Worm (Caenorhabditis elegans) whole organism, young adult: ENCODE results near the gene gly-13.

ENCODE experiments used
- F23B12.7 ChIP-seq: sonication (generic microtip); optimal IDR thresholded peaks from 2 replicates; lab custom pipeline; 2017; ENCODE audit warnings: missing genetic modification characterization, mild to moderate bottlenecking, missing compliant biosample characterization, antibody characterized with exemption, moderate library complexity; ENCODE audit not compliant: insufficient read depth
- K12H6.12 ChIP-seq: fragments of 200-800 bp; sonication (Bioruptor generic); optimal IDR thresholded peaks from 2 replicates; lab custom pipeline; 2018; ENCODE audit warnings: mild to moderate bottlenecking, missing genetic modification characterization, missing compliant biosample characterization
- ets-4 ChIP-seq: fragments of 200-800 bp; sonication (Bioruptor generic); optimal IDR thresholded peaks from 2 replicates; lab custom pipeline; 2018; ENCODE audit warnings: mild to moderate bottlenecking, missing genetic modification characterization, missing compliant biosample characterization
- let-526 ChIP-seq: fragments of 200-800 bp; sonication (Bioruptor generic); IDR thresholded peaks from 2 replicates; pipeline ENCODE4 v1.3.6; 2022; ENCODE audit warnings: missing genetic modification reagents, missing genetic modification characterization, missing compliant biosample characterization
- lin-54 ChIP-seq: fragments of 200-800 bp; sonication (Bioruptor generic); optimal IDR thresholded peaks from 2 replicates; lab custom pipeline; 2018; ENCODE audit warnings: mild to moderate bottlenecking, missing genetic modification characterization, missing compliant biosample characterization
- unc-130 ChIP-seq: sonication (generic microtip); optimal IDR thresholded peaks from 2 replicates; lab custom pipeline; 2016; ENCODE audit warnings: missing genetic modification reagents, missing genetic modification characterization, missing compliant biosample characterization

ce11 chrX:9278653-9279052 is 17.8 kb downstream of the gly-13 start, which contains the start of gene B0416.4:
- TF ChIP-seq F23B12.7 (tag; lab: Kevin White, UChicago): no peak
- TF ChIP-seq lin-54 (GFP tag; lab: Kevin White, UChicago): no peak
- TF ChIP-seq unc-130 (GFP tag; lab: Kevin White, UChicago): no peak
- no peak for TF ChIP-seq let-526 (GFP tag; lab: Robert Waterston, UW)
- no peak for TF ChIP-seq K12H6.12 (tag; lab: Kevin White, UChicago)
- no peak for TF ChIP-seq ets-4 (GFP tag; lab: Kevin White, UChicago)
